Worm (Caenorhabditis elegans) whole organism, L1 larva: ENCODE measurements around the gene fask-1.

Source experiments
- C04F5.9 ChIP-seq: sonication (generic microtip); optimal IDR thresholded peaks from 2 replicates; lab custom pipeline; 2016; ENCODE audit warnings: missing genetic modification characterization, missing compliant biosample characterization
- C16A3.4 ChIP-seq: fragments of 150-350 bp; optimal IDR thresholded peaks from 2 replicates; lab custom pipeline; 2014; ENCODE audit warnings: missing biosample characterization, missing genetic modification characterization
- C34B4.2 ChIP-seq: sonication (generic microtip); optimal IDR thresholded peaks from 2 replicates; lab custom pipeline; 2017; ENCODE audit warnings: mild to moderate bottlenecking, missing genetic modification characterization, missing compliant biosample characterization
- alr-1 ChIP-seq: fragments of 200-800 bp; sonication (Bioruptor generic); optimal IDR thresholded peaks from 2 replicates; lab custom pipeline; 2018; ENCODE audit warnings: borderline replicate concordance, mild to moderate bottlenecking, missing genetic modification characterization, missing compliant biosample characterization
- ama-1 ChIP-seq: fragments of 150-350 bp; optimal IDR thresholded peaks from 2 replicates; lab custom pipeline; 2014
- blmp-1 ChIP-seq: fragments of 150-350 bp; optimal IDR thresholded peaks from 2 replicates; lab custom pipeline; 2014; ENCODE audit warnings: missing biosample characterization, missing genetic modification characterization
- ceh-8 ChIP-seq: fragments of 200-800 bp; sonication (Bioruptor generic); optimal IDR thresholded peaks from 2 replicates; lab custom pipeline; 2018; ENCODE audit warnings: mild to moderate bottlenecking, missing genetic modification characterization, moderate library complexity, missing compliant biosample characterization
- ceh-88 ChIP-seq: fragments of 200-800 bp; sonication (Bioruptor generic); IDR thresholded peaks from 2 replicates; pipeline ENCODE4 v1.3.6; 2022; ENCODE audit warnings: missing genetic modification characterization, missing compliant biosample characterization
- ceh-90 ChIP-seq: sonication (generic microtip); optimal IDR thresholded peaks from 2 replicates; lab custom pipeline; 2016; ENCODE audit warnings: missing genetic modification characterization, missing compliant biosample characterization
- ces-1 ChIP-seq: fragments of 150-350 bp; optimal IDR thresholded peaks from 2 replicates; lab custom pipeline; 2014; ENCODE audit warnings: missing biosample characterization, missing genetic modification reagents, missing genetic modification characterization
- efl-1 ChIP-seq, 4 experiments: fragments of 150-350 bp; optimal IDR thresholded peaks in 3 of 4; peaks in 1 of 4; 1 replicate in 1 of 4; 2 replicates in 3 of 4; lab custom pipeline; 2014; ENCODE audit warnings: missing biosample characterization in 2 of 4, missing genetic modification characterization in 2 of 4, missing genetic modification reagents in 2 of 4
- efl-3 ChIP-seq: fragments of 200-800 bp; sonication (Bioruptor generic); optimal IDR thresholded peaks from 2 replicates; lab custom pipeline; 2018; ENCODE audit warnings: mild to moderate bottlenecking, missing genetic modification characterization, missing compliant biosample characterization
- egl-27 ChIP-seq, 2 experiments: fragments of 150-350 bp in 1 of 2; sonication (generic microtip); optimal IDR thresholded peaks; 3 replicates each; lab custom pipeline; 2017 to 2018; ENCODE audit warnings: missing biosample characterization in 2 of 2, missing genetic modification characterization in 2 of 2, missing genetic modification reagents in 2 of 2
- elt-3 ChIP-seq, 6 experiments: fragments of 150-350 bp in 1 of 6; sonication (generic microtip); optimal IDR thresholded peaks; 2 replicates each; lab custom pipeline; 2017 to 2018; ENCODE audit warnings: missing biosample characterization in 6 of 6, missing genetic modification characterization in 6 of 6, inconsistent platforms in 1 of 6
- fkh-10 ChIP-seq: sonication (generic microtip); optimal IDR thresholded peaks from 2 replicates; lab custom pipeline; 2017; ENCODE audit warnings: missing biosample characterization, missing genetic modification reagents, missing genetic modification characterization
- fkh-4 ChIP-seq: sonication (generic microtip); optimal IDR thresholded peaks from 2 replicates; lab custom pipeline; 2016; ENCODE audit warnings: missing compliant biosample characterization, missing genetic modification characterization, borderline replicate concordance
- grh-1 ChIP-seq: fragments of 200-800 bp; sonication (Bioruptor generic); IDR thresholded peaks from 2 replicates; pipeline ENCODE4 v1.3.6; 2022; ENCODE audit warnings: missing genetic modification reagents, missing genetic modification characterization, missing compliant biosample characterization
- lin-14 ChIP-seq: fragments of 200-800 bp; sonication (Bioruptor generic); optimal IDR thresholded peaks from 2 replicates; lab custom pipeline; 2018; ENCODE audit warnings: mild to moderate bottlenecking, missing genetic modification characterization, moderate library complexity, missing compliant biosample characterization
- lin-35 ChIP-seq, 2 experiments: fragments of 150-350 bp; optimal IDR thresholded peaks; 2 replicates each; lab custom pipeline; 2014; ENCODE audit warnings: missing biosample characterization in 2 of 2, missing genetic modification characterization in 2 of 2, missing genetic modification reagents in 2 of 2
- lir-3 ChIP-seq: sonication (generic microtip); optimal IDR thresholded peaks from 2 replicates; lab custom pipeline; 2016; ENCODE audit warnings: mild to moderate bottlenecking, missing genetic modification characterization, moderate library complexity, missing compliant biosample characterization; ENCODE audit not compliant: poor library complexity
- mab-9 ChIP-seq: fragments of 200-800 bp; sonication (Bioruptor generic); IDR thresholded peaks from 2 replicates; pipeline ENCODE4 v1.3.6; 2022; ENCODE audit warnings: missing genetic modification reagents, missing genetic modification characterization, missing compliant biosample characterization
- mef-2 ChIP-seq: fragments of 150-350 bp; optimal IDR thresholded peaks from 2 replicates; lab custom pipeline; 2014; ENCODE audit warnings: missing biosample characterization, missing genetic modification characterization
- nhr-11 ChIP-seq: fragments of 150-350 bp; optimal IDR thresholded peaks from 2 replicates; lab custom pipeline; 2014; ENCODE audit warnings: missing biosample characterization, missing genetic modification characterization
- nhr-19 ChIP-seq: fragments of 200-800 bp; sonication (Bioruptor generic); conservative IDR thresholded peaks from 2 replicates; pipeline ENCODE4 v1.3.6; 2022; ENCODE audit warnings: missing genetic modification characterization, missing compliant biosample characterization
- nhr-20 ChIP-seq: sonication (generic microtip); optimal IDR thresholded peaks from 2 replicates; lab custom pipeline; 2016; ENCODE audit warnings: mild to moderate bottlenecking, missing genetic modification characterization, missing compliant biosample characterization
- nhr-47 ChIP-seq: sonication (generic microtip); optimal IDR thresholded peaks from 2 replicates; lab custom pipeline; 2016; ENCODE audit warnings: mild to moderate bottlenecking, missing genetic modification characterization, moderate library complexity, missing compliant biosample characterization
- nhr-71 ChIP-seq: sonication (generic microtip); optimal IDR thresholded peaks from 2 replicates; lab custom pipeline; 2016; ENCODE audit warnings: mild to moderate bottlenecking, missing genetic modification characterization, moderate library complexity, missing compliant biosample characterization
- nhr-85 ChIP-seq: sonication (generic microtip); peaks from one replicate; lab custom pipeline; 2016; ENCODE audit warnings: missing genetic modification characterization, inconsistent platforms, missing compliant biosample characterization
- nhr-90 ChIP-seq: sonication (generic microtip); optimal IDR thresholded peaks from 2 replicates; lab custom pipeline; 2016; ENCODE audit warnings: mild to moderate bottlenecking, missing genetic modification characterization, missing compliant biosample characterization; ENCODE audit not compliant: poor library complexity
- pqm-1 ChIP-seq: sonication (generic microtip); optimal IDR thresholded peaks from 3 replicates; lab custom pipeline; 2017; ENCODE audit warnings: missing biosample characterization, missing genetic modification characterization
- skn-1 ChIP-seq: fragments of 150-350 bp; optimal IDR thresholded peaks from 2 replicates; lab custom pipeline; 2014; ENCODE audit warnings: missing biosample characterization, missing genetic modification characterization
- snu-23 ChIP-seq: sonication (generic microtip); optimal IDR thresholded peaks from 2 replicates; lab custom pipeline; 2016; ENCODE audit warnings: missing genetic modification characterization, missing compliant biosample characterization
- unc-62 ChIP-seq: fragments of 150-350 bp; optimal IDR thresholded peaks from 2 replicates; lab custom pipeline; 2014; ENCODE audit warnings: missing biosample characterization, missing genetic modification reagents, missing genetic modification characterization
- unc-86 ChIP-seq: sonication (generic microtip); optimal IDR thresholded peaks from 2 replicates; lab custom pipeline; 2016; ENCODE audit warnings: missing genetic modification characterization, missing compliant biosample characterization
- vab-15 ChIP-seq: sonication (generic microtip); optimal IDR thresholded peaks from 2 replicates; lab custom pipeline; 2017; ENCODE audit warnings: missing genotype, mild to moderate bottlenecking, missing genetic modification characterization, missing compliant biosample characterization
- xbp-1 ChIP-seq: sonication (generic microtip); optimal IDR thresholded peaks from 2 replicates; lab custom pipeline; 2016; ENCODE audit warnings: missing genetic modification characterization, missing compliant biosample characterization
- ztf-11 ChIP-seq, 2 experiments: sonication (generic microtip); optimal IDR thresholded peaks; 2 replicates each; lab custom pipeline; 2016 to 2017; ENCODE audit warnings: missing genetic modification characterization in 2 of 2, missing biosample characterization in 1 of 2, missing compliant biosample characterization in 1 of 2
- ztf-4 ChIP-seq: fragments of 150-350 bp; optimal IDR thresholded peaks from 2 replicates; lab custom pipeline; 2014; ENCODE audit warnings: missing biosample characterization, missing genetic modification characterization

fask-1 gene

DNA sequence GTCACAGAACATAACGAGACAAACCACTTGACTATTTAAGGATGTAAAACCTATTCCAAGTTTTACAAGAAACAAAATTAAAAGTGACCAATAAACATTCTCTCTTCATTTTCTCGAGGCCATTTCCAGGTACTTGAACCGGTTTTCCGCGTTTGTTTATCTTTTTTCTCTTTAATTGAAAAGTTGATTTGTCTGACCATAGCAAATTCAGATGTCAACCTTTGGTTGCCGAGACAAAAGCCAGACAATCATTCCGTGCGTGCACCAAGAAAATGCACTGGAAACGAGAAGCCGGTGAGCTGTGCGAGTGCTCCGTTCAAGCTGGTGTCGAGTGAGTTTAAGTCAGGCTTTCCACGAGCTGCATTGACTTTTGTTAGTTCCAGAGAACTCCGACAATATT lies 18.4 kb upstream of the fask-1 start (continued):
- TF ChIP-seq unc-86 (tag; lab: Kevin White, UChicago) (no peak), elt-3 (tag; optimal IDR thresholded peaks at IDR 0.05; lab: Kevin White, UChicago) (peak in 2 of 6 experiments; percentile 30 to 62), ces-1 (GFP tag; lab: Kevin White, UChicago) (no peak), skn-1 (tag; lab: Kevin White, UChicago) (no peak), pqm-1 (tag; lab: Kevin White, UChicago) (no peak), nhr-11 (no peak), nhr-20 (peak; percentile 39), ceh-8 (GFP tag; lab: Kevin White, UChicago) (no peak), snu-23 (GFP tag; lab: Kevin White, UChicago) (peak; percentile 10), ztf-4 (tag; lab: Kevin White, UChicago) (no peak), mab-9 (no peak), xbp-1 (tag; lab: Kevin White, UChicago) (no peak), mef-2 (tag; lab: Kevin White, UChicago) (no peak), vab-15 (tag; lab: Kevin White, UChicago) (no peak), alr-1 (no peak), egl-27 (tag; optimal IDR thresholded peaks at IDR 0.05; lab: Kevin White, UChicago) (no peak), lin-14 (peak; percentile 48), C16A3.4 (no peak), fkh-4 (tag; lab: Kevin White, UChicago) (no peak)

DNA sequence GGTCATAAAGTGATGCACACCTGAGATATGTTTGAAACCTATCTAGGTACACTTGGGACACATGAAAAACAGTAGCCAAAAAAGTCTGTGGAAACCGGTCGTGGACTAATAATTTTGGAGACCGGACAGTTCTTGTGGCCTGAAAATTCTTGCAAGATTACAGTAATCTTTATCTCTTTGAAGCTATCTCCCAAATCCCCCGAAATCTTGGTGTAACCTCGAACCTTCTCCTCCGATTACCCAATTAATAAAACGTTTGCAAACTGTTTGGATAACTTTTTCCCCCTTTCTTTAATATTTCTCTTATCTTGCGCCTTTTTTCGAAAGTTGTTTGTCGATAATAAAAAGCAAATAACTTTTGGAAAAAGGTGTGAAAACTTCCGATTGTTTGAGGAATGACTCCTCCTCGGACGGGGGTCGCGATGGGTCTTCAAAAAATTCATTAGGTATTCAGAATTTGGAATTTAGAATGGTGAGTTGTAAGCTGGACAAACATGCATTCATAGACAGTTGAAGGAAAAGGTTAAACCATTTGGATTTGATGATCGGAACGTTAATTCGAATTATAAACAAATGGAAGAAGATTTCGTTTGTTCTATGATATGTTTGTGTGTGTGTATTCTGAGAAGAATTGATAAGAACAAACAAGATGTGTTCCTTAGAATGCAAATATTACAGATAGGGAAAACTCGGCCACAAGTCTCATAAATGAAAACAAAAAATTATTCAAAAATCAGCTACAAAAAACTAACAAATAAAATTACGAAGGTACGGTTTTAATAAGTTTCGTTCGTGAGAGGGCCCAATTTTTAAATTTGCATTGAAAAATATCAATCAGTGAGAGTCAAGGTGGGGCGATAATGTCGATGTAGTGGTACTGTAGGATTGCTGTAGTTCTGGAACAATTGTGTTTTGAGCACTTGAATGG lies 17.4 kb upstream of the fask-1 start:
- peak; percentile 32 for TF ChIP-seq nhr-20
- peak; percentile 67 for TF ChIP-seq ama-1
- TF ChIP-seq ztf-11 (tag; optimal IDR thresholded peaks at IDR 0.05; lab: Kevin White, UChicago) = no peak
- TF ChIP-seq nhr-71 (tag; lab: Kevin White, UChicago) = peak; percentile 48
- TF ChIP-seq blmp-1 = peak; percentile 4
- peak in 1 of 2 experiments; percentile 26 for TF ChIP-seq lin-35 (GFP tag; optimal IDR thresholded peaks at IDR 0.05; lab: Kevin White, UChicago)
- peak; percentile 54 for TF ChIP-seq nhr-85
- no peak for TF ChIP-seq C34B4.2
- TF ChIP-seq nhr-90 = peak; percentile 28
- TF ChIP-seq snu-23 (GFP tag; lab: Kevin White, UChicago) = peak; percentile 24
- TF ChIP-seq nhr-47 (tag; lab: Kevin White, UChicago) = peak; percentile 30
- TF ChIP-seq efl-1 (optimal IDR thresholded peaks at IDR 0.05; lab: Kevin White, UChicago) = no peak
- TF ChIP-seq efl-1 (GFP tag; optimal IDR thresholded peaks at IDR 0.05 in 1 of 2; lab: Kevin White, UChicago) = no peak
- peak; percentile 31; the same call in 1 of the 2 replicates for TF ChIP-seq grh-1
- TF ChIP-seq, all 84 proteins: peak for 10

DNA sequence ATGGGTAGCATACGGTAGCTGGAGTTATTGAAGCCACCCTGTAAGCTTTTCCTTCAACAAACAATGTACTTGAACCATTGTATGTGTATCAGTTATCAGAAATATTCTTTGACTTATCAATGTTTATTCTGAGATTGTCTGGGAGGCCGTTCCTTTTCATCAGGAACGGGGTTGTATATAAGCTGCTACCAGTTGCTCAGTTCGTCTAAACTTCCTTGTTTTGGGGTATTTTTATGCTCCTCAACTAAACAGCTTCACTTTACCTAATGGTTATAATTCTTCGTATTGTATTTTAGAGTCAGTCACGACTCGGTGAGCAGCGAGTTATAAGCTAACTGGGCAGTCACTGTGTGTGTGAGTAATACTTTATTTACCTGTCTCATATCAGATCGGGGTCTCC lies 14.8 kb upstream of the fask-1 start:
- no peak for TF ChIP-seq nhr-85
- TF ChIP-seq efl-3 (GFP tag; lab: Kevin White, UChicago) = no peak
- no peak for TF ChIP-seq unc-62 (GFP tag; lab: Kevin White, UChicago)
- no peak for TF ChIP-seq nhr-19 (GFP tag; lab: Robert Waterston, UW)
- TF ChIP-seq ceh-88 (GFP tag; lab: Robert Waterston, UW) = no peak
- TF ChIP-seq fkh-10 = no peak
- no peak for TF ChIP-seq lir-3 (tag; lab: Kevin White, UChicago)
- no peak for TF ChIP-seq mab-9
- TF ChIP-seq C04F5.9 (tag; lab: Kevin White, UChicago) = no peak
- no peak for TF ChIP-seq ceh-90
